Worm (Caenorhabditis elegans) whole organism, young adult: ENCODE data around the gene F54H5.5.

ENCODE experiments used
- B0336.3 ChIP-seq: fragments of 200-800 bp; sonication (Bioruptor generic); IDR thresholded peaks from 2 replicates; pipeline ENCODE4 v1.3.6; 2022; ENCODE audit warnings: missing genetic modification characterization, missing compliant biosample characterization
- C06A6.2 ChIP-seq: fragments of 200-800 bp; sonication (Bioruptor generic); conservative IDR thresholded peaks from 2 replicates; pipeline ENCODE4 v1.3.6; 2022; ENCODE audit warnings: missing genetic modification characterization, missing compliant biosample characterization
- D2030.7 ChIP-seq: fragments of 200-800 bp; sonication (Bioruptor generic); IDR thresholded peaks from 2 replicates; pipeline ENCODE4 v1.3.6; 2022; ENCODE audit warnings: missing genetic modification reagents, missing genetic modification characterization, missing compliant biosample characterization
- F33H1.4 ChIP-seq: fragments of 200-800 bp; sonication (Bioruptor generic); IDR thresholded peaks from 2 replicates; pipeline ENCODE4 v1.3.6; 2022; ENCODE audit warnings: missing genetic modification reagents, missing genetic modification characterization, missing compliant biosample characterization
- F37B4.10 ChIP-seq: fragments of 200-800 bp; sonication (Bioruptor generic); IDR thresholded peaks from 2 replicates; pipeline ENCODE4 v1.3.6; 2022; ENCODE audit warnings: missing genetic modification characterization, missing compliant biosample characterization
- F52B5.7 ChIP-seq: sonication (generic microtip); optimal IDR thresholded peaks from 2 replicates; lab custom pipeline; 2016; ENCODE audit warnings: mild to moderate bottlenecking, missing genetic modification characterization, missing compliant biosample characterization
- K11D2.4 ChIP-seq: fragments of 200-800 bp; sonication (Bioruptor generic); IDR thresholded peaks from 2 replicates; pipeline ENCODE4 v1.3.6; 2022; ENCODE audit warnings: missing genetic modification reagents, missing genetic modification characterization, missing compliant biosample characterization
- T07F8.4 ChIP-seq: sonication (generic microtip); optimal IDR thresholded peaks from 2 replicates; lab custom pipeline; 2016; ENCODE audit warnings: mild to moderate bottlenecking, missing genetic modification characterization, moderate library complexity, missing compliant biosample characterization
- ZK185.1 ChIP-seq: sonication (generic microtip); optimal IDR thresholded peaks from 2 replicates; lab custom pipeline; 2016; ENCODE audit warnings: mild to moderate bottlenecking, missing genetic modification characterization, missing compliant biosample characterization; ENCODE audit not compliant: poor library complexity, severe bottlenecking
- aptf-2 ChIP-seq: fragments of 200-800 bp; sonication (Bioruptor generic); conservative IDR thresholded peaks from 2 replicates; pipeline ENCODE4 v1.3.6; 2022; ENCODE audit warnings: missing genetic modification reagents, missing genetic modification characterization, missing compliant biosample characterization
- attf-5 ChIP-seq: fragments of 200-800 bp; sonication (Bioruptor generic); optimal IDR thresholded peaks from 2 replicates; lab custom pipeline; 2018; ENCODE audit warnings: mild to moderate bottlenecking, missing genetic modification characterization, missing compliant biosample characterization
- cebp-1 ChIP-seq, 2 experiments: fragments of 200-800 bp in 1 of 2; sonication (Bioruptor generic) in 1 of 2; sonication (generic microtip) in 1 of 2; IDR thresholded peaks in 1 of 2; optimal IDR thresholded peaks in 1 of 2; 2 replicates each; pipeline versions ENCODE4 v1.3.6 to Lab custom; 2017 to 2022; ENCODE audit warnings: missing compliant biosample characterization in 2 of 2, missing genetic modification characterization in 2 of 2, mild to moderate bottlenecking in 1 of 2, missing genetic modification reagents in 1 of 2, moderate library complexity in 1 of 2
- cebp-2 ChIP-seq: fragments of 200-800 bp; sonication (Bioruptor generic); IDR thresholded peaks from 2 replicates; pipeline ENCODE4 v1.3.6; 2022; ENCODE audit warnings: missing genetic modification characterization, missing compliant biosample characterization
- ceh-40 ChIP-seq: fragments of 200-800 bp; sonication (Bioruptor generic); IDR thresholded peaks from 2 replicates; pipeline ENCODE4 v1.3.6; 2022; ENCODE audit warnings: missing genetic modification characterization, missing compliant biosample characterization
- ceh-79 ChIP-seq: sonication (generic microtip); optimal IDR thresholded peaks from 2 replicates; lab custom pipeline; 2017; ENCODE audit warnings: mild to moderate bottlenecking, missing genetic modification characterization, missing compliant biosample characterization
- chd-7 ChIP-seq: sonication (generic microtip); optimal IDR thresholded peaks from 2 replicates; lab custom pipeline; 2016; ENCODE audit warnings: mild to moderate bottlenecking, missing genetic modification characterization, moderate library complexity, missing compliant biosample characterization
- die-1 ChIP-seq: sonication (generic microtip); optimal IDR thresholded peaks from 2 replicates; lab custom pipeline; 2016; ENCODE audit warnings: missing genotype, mild to moderate bottlenecking, missing genetic modification characterization, missing compliant biosample characterization
- him-1 ChIP-seq: sonication (generic microtip); optimal IDR thresholded peaks from 2 replicates; lab custom pipeline; 2016; ENCODE audit warnings: missing genotype, missing genetic modification reagents, missing genetic modification characterization, missing compliant biosample characterization
- hlh-12 ChIP-seq: sonication (generic microtip); optimal IDR thresholded peaks from 2 replicates; lab custom pipeline; 2016; ENCODE audit warnings: missing genetic modification characterization, missing compliant biosample characterization
- hmg-1.2 ChIP-seq: fragments of 200-800 bp; sonication (Bioruptor generic); IDR thresholded peaks from 2 replicates; pipeline ENCODE4 v1.3.6; 2022; ENCODE audit warnings: missing genetic modification reagents, missing genetic modification characterization, missing compliant biosample characterization
- hrde-1 ChIP-seq: sonication (generic microtip); optimal IDR thresholded peaks from 2 replicates; lab custom pipeline; 2016; ENCODE audit warnings: missing genetic modification characterization, mild to moderate bottlenecking, missing compliant biosample characterization, moderate library complexity, missing genotype, missing genetic modification reagents, borderline replicate concordance
- lin-40 ChIP-seq: sonication (generic microtip); optimal IDR thresholded peaks from 2 replicates; lab custom pipeline; 2016; ENCODE audit warnings: missing genetic modification characterization, mild to moderate bottlenecking, missing compliant biosample characterization, missing genotype, missing genetic modification reagents
- lin-54 ChIP-seq: fragments of 200-800 bp; sonication (Bioruptor generic); optimal IDR thresholded peaks from 2 replicates; lab custom pipeline; 2018; ENCODE audit warnings: mild to moderate bottlenecking, missing genetic modification characterization, missing compliant biosample characterization
- nfya-1 ChIP-seq: sonication (generic microtip); optimal IDR thresholded peaks from 2 replicates; lab custom pipeline; 2017; ENCODE audit warnings: antibody characterized with exemption, missing compliant biosample characterization, missing genetic modification characterization, borderline replicate concordance; ENCODE audit not compliant: insufficient read depth
- nfyb-1 ChIP-seq: fragments of 200-800 bp; sonication (Bioruptor generic); IDR thresholded peaks from 2 replicates; pipeline ENCODE4 v1.3.6; 2022; ENCODE audit warnings: missing genetic modification reagents, missing genetic modification characterization, missing compliant biosample characterization
- nhr-179 ChIP-seq: sonication (generic microtip); optimal IDR thresholded peaks from 2 replicates; lab custom pipeline; 2016; ENCODE audit warnings: mild to moderate bottlenecking, missing genetic modification characterization, missing compliant biosample characterization
- nhr-80 ChIP-seq: sonication (generic microtip); optimal IDR thresholded peaks from 2 replicates; lab custom pipeline; 2016; ENCODE audit warnings: missing genetic modification characterization, missing compliant biosample characterization
- nhr-90 ChIP-seq: sonication (generic microtip); optimal IDR thresholded peaks from 2 replicates; lab custom pipeline; 2016; ENCODE audit warnings: missing genotype, mild to moderate bottlenecking, missing genetic modification characterization, missing compliant biosample characterization
- sdz-38 ChIP-seq: sonication (generic microtip); optimal IDR thresholded peaks from 2 replicates; lab custom pipeline; 2016; ENCODE audit warnings: missing genotype, missing genetic modification characterization, missing compliant biosample characterization
- snpc-1.1 ChIP-seq: sonication (generic microtip); optimal IDR thresholded peaks from 2 replicates; lab custom pipeline; 2017; ENCODE audit warnings: missing genetic modification characterization, mild to moderate bottlenecking, missing compliant biosample characterization, antibody characterized with exemption, moderate library complexity, missing genotype, missing genetic modification reagents; ENCODE audit not compliant: insufficient read depth
- snpc-1.3 ChIP-seq: sonication (generic microtip); optimal IDR thresholded peaks from 2 replicates; lab custom pipeline; 2017; ENCODE audit warnings: missing genetic modification characterization, mild to moderate bottlenecking, missing compliant biosample characterization, antibody characterized with exemption, moderate library complexity, missing genotype, missing genetic modification reagents; ENCODE audit not compliant: insufficient read depth
- snpc-3.4 ChIP-seq: sonication (generic microtip); optimal IDR thresholded peaks from 2 replicates; lab custom pipeline; 2017; ENCODE audit warnings: missing genetic modification characterization, mild to moderate bottlenecking, missing compliant biosample characterization, antibody characterized with exemption, moderate library complexity, missing genotype, missing genetic modification reagents
- tlf-1 ChIP-seq: fragments of 200-800 bp; sonication (Bioruptor generic); optimal IDR thresholded peaks from 2 replicates; lab custom pipeline; 2018; ENCODE audit warnings: mild to moderate bottlenecking, missing genetic modification characterization, missing compliant biosample characterization
- unc-130 ChIP-seq: sonication (generic microtip); optimal IDR thresholded peaks from 2 replicates; lab custom pipeline; 2016; ENCODE audit warnings: missing genetic modification reagents, missing genetic modification characterization, missing compliant biosample characterization
- unc-62 ChIP-seq: fragments of 150-350 bp; optimal IDR thresholded peaks from 2 replicates; lab custom pipeline; 2014; ENCODE audit warnings: missing biosample characterization, missing genetic modification reagents, missing genetic modification characterization
- ztf-18 ChIP-seq: sonication (generic microtip); optimal IDR thresholded peaks from 2 replicates; lab custom pipeline; 2016; ENCODE audit warnings: missing genotype, mild to moderate bottlenecking, missing genetic modification characterization, missing compliant biosample characterization

The F54H5.5 gene

DNA sequence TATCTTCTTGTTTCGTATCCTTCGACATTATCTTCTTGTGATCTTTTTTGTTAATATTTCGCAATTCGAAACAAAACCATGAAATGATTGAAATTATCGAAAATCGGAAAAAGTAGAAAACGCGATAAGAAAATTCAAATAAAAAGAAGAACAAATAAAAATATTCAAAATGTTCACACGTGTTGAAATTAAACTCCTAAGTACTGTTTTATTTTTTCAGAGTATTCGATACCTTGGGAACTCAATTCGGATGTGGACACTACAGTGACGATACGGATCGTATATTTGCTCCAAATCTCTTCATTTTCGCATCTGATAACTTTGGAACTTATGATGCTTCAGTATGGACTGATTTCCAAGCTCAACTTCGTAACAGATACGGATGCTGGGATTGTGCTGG, 9.1 kb upstream of the F54H5.5 start, which contains the start of gene T19D12.5:
Gene T19D12.5, minus strand, starts transcription at position 101 of the 400 bp plus-strand sequence.
- TF ChIP-seq nfya-1 (tag; lab: Kevin White, UChicago) (no peak), cebp-1 (GFP tag; IDR thresholded peaks at IDR 0.05; lab: Robert Waterston, UW) (no peak), cebp-1 (tag; optimal IDR thresholded peaks at IDR 0.05; lab: Kevin White, UChicago) (peak; percentile 13)

DNA sequence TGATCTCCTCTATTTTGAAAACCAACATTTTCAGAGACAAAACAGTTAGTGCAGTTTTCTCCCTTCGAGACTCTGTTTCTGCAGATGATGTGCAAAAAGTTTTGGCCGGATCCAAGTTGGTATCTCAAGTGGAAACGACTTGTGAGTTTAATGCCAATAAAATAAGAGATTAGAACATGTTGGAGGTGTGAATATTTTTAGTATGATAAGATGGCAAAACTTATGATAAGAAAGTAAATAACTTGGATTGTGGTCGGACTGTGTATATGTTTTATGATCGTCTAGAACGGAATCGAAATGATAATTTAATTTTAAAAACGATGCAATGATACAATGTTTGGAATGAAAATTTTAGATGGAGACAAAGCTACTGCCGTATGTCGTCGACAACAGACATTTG, 4.9 kb upstream of the F54H5.5 start:
- TF ChIP-seq hrde-1 (tag; lab: Kevin White, UChicago) (no peak), attf-5 (GFP tag; lab: Kevin White, UChicago) (no peak), snpc-1.1 (tag; lab: Kevin White, UChicago) (no peak), cebp-2 (GFP tag; lab: Robert Waterston, UW) (no peak), C06A6.2 (GFP tag; lab: Robert Waterston, UW) (no peak), nhr-80 (tag; lab: Kevin White, UChicago) (no peak), nhr-90 (tag; lab: Kevin White, UChicago) (no peak), die-1 (tag; lab: Kevin White, UChicago) (no peak), lin-54 (no peak), B0336.3 (GFP tag; lab: Robert Waterston, UW) (no peak), F52B5.7 (tag; lab: Kevin White, UChicago) (no peak), hlh-12 (tag; lab: Kevin White, UChicago) (no peak), lin-40 (tag; lab: Kevin White, UChicago) (no peak), unc-130 (GFP tag; lab: Kevin White, UChicago) (no peak), hmg-1.2 (no peak), nfyb-1 (GFP tag; lab: Robert Waterston, UW) (no peak), aptf-2 (GFP tag; lab: Robert Waterston, UW) (no peak), T07F8.4 (tag; lab: Kevin White, UChicago) (no peak), K11D2.4 (GFP tag; lab: Robert Waterston, UW) (no peak)

DNA sequence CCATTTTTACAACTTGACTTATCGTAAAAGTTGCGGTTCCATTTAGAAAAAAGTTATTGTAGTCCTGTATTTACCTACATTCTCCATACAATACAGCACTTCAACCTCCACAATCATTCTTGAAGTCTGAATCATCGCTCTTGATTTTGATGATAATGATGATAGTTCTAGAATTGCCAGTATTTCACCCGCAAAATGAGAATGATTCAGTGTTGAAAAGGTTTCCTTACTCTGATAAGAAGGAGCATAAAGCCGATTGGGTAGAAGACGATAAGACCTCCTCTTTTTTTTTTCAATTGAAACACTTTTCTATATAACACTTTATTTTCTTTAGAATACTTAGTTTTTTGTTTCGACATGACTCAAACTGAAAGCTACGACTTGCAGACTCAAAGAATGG, 3.7 kb upstream of the F54H5.5 start, which contains the start of gene T19D12.4:
Gene T19D12.4, plus strand, starts transcription at position 295 of the 400 bp plus-strand sequence.
- TF ChIP-seq F37B4.10 (no peak), nhr-80 (tag; lab: Kevin White, UChicago) (peak; percentile 11)

DNA sequence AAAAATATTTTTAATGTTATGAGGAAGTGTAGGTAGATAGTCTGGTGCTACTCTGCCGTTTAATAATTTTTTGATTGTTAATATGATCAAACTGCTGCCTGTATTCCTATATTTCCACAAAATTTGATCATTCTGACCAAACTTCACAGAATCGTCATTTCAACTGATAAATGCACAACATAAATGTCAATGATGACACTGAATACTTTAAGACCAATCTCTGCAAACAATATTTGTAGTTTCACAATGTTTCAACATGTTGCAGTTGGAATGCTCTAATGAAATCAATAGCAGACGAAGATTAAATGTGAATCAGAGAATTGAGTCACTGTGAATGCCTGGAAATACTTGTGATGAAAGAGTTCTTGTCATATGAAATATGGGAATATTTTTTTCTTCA, 2.7 kb upstream of the F54H5.5 start:
- TF ChIP-seq nhr-179 (tag; lab: Kevin White, UChicago), result no peak
- peak; percentile 88 for TF ChIP-seq unc-62
- TF ChIP-seq ZK185.1, result no peak
- TF ChIP-seq snpc-3.4 (tag; lab: Kevin White, UChicago), result no peak
- no peak for TF ChIP-seq unc-130 (GFP tag; lab: Kevin White, UChicago)
- TF ChIP-seq sdz-38 (tag; lab: Kevin White, UChicago), result no peak
- no peak for TF ChIP-seq him-1
- no peak for TF ChIP-seq D2030.7 (GFP tag; lab: Robert Waterston, UW)
- no peak for TF ChIP-seq ceh-40
- TF ChIP-seq chd-7 (tag; lab: Kevin White, UChicago), result no peak
- no peak for TF ChIP-seq tlf-1
- TF ChIP-seq ztf-18 (tag; lab: Kevin White, UChicago), result no peak
- no peak for TF ChIP-seq snpc-1.1 (tag; lab: Kevin White, UChicago)
- TF ChIP-seq F33H1.4 (GFP tag; lab: Robert Waterston, UW), result no peak
- no peak for TF ChIP-seq snpc-1.3 (tag; lab: Kevin White, UChicago)
- TF ChIP-seq ceh-79 (tag; lab: Kevin White, UChicago), result no peak
- TF ChIP-seq nhr-80 (tag; lab: Kevin White, UChicago), result peak; percentile 1
- no peak for TF ChIP-seq T07F8.4 (tag; lab: Kevin White, UChicago)
- TF ChIP-seq, all 124 proteins: peak for 2
